Fruit fly (Drosophila melanogaster) whole organism, wandering third instar larva: ENCODE results near the gene Nepl17.
A peak's percentile ranks its signal among the peaks of the same experiment; 100 is the strongest.

Experiments used
- CG32264 ChIP-seq: fragments of 200-800 bp; sonication (Bioruptor generic); optimal IDR thresholded peaks from 2 replicates; lab custom pipeline; 2016; ENCODE audit warnings: missing biosample characterization, missing genetic modification characterization
- CrebA ChIP-seq: fragments of 200-800 bp; sonication (Bioruptor generic); optimal IDR thresholded peaks from 2 replicates; lab custom pipeline; 2016; ENCODE audit warnings: missing biosample characterization, mild to moderate bottlenecking, missing genetic modification characterization, borderline replicate concordance
- Dfd ChIP-seq: fragments of >200 bp; optimal IDR thresholded peaks from 2 replicates; lab custom pipeline; 2017; ENCODE audit warnings: missing biosample characterization, missing genetic modification characterization
- Dif ChIP-seq: fragments of 200-275, 200-300 bp; sonication (Bioruptor generic); optimal IDR thresholded peaks from 2 replicates; lab custom pipeline; 2018; ENCODE audit warnings: missing biosample characterization, missing genetic modification characterization; ENCODE audit not compliant: partially characterized antibody
- GATAd ChIP-seq: sonication (Bioruptor generic); optimal IDR thresholded peaks from 2 replicates; lab custom pipeline; 2016; ENCODE audit warnings: missing biosample characterization, missing genetic modification characterization
- Hnf4 ChIP-seq: fragments of 200-800 bp; sonication (Bioruptor generic); optimal IDR thresholded peaks from 2 replicates; lab custom pipeline; 2016; ENCODE audit warnings: missing biosample characterization, mild to moderate bottlenecking, missing genetic modification characterization
- Hr78 ChIP-seq: fragments of >200 bp; optimal IDR thresholded peaks from 2 replicates; lab custom pipeline; 2017; ENCODE audit warnings: missing biosample characterization, missing genetic modification characterization
- Hr83 ChIP-seq: fragments of 200-300 bp; sonication (Bioruptor generic); optimal IDR thresholded peaks from 2 replicates; lab custom pipeline; 2016; ENCODE audit warnings: missing biosample characterization, mild to moderate bottlenecking, missing genetic modification characterization, moderate library complexity; ENCODE audit not compliant: poor library complexity, severe bottlenecking
- Jra ChIP-seq: sonication (Bioruptor generic); optimal IDR thresholded peaks from 2 replicates; lab custom pipeline; 2016; ENCODE audit warnings: missing biosample characterization, missing genetic modification characterization
- Mio ChIP-seq: sonication (Bioruptor generic); optimal IDR thresholded peaks from 2 replicates; lab custom pipeline; 2016; ENCODE audit warnings: missing biosample characterization, missing genetic modification characterization
- Myc ChIP-seq: fragments of >200 bp; optimal IDR thresholded peaks from 2 replicates; lab custom pipeline; 2017
- N ChIP-seq: fragments of >200 bp; optimal IDR thresholded peaks from 2 replicates; lab custom pipeline; 2018; ENCODE audit warnings: missing biosample characterization, missing external identifiers, missing genetic modification characterization
- OdsH ChIP-seq: fragments of 200-800 bp; sonication (Bioruptor generic); optimal IDR thresholded peaks from 2 replicates; lab custom pipeline; 2016; ENCODE audit warnings: missing biosample characterization, mild to moderate bottlenecking, missing genetic modification characterization
- Rel ChIP-seq, 2 experiments: fragments of 200-800 bp; sonication (Bioruptor generic) in 1 of 2; optimal IDR thresholded peaks; 2 replicates in 1 of 2; 3 replicates in 1 of 2; lab custom pipeline; 2016 to 2019; ENCODE audit warnings: mild to moderate bottlenecking in 2 of 2, missing biosample characterization in 2 of 2, missing genetic modification characterization in 2 of 2, moderate library complexity in 1 of 2
- Sp1 ChIP-seq: fragments of 200-800 bp; sonication (Bioruptor generic); optimal IDR thresholded peaks from 3 replicates; lab custom pipeline; 2019; ENCODE audit warnings: missing biosample characterization, mild to moderate bottlenecking, missing genetic modification characterization, moderate library complexity
- Vsx2 ChIP-seq: fragments of 200-300, 225-300 bp; sonication (Bioruptor generic); optimal IDR thresholded peaks from 2 replicates; lab custom pipeline; 2018; ENCODE audit warnings: missing biosample characterization, missing genetic modification characterization; ENCODE audit not compliant: partially characterized antibody
- dl ChIP-seq, 2 experiments: fragments of 175-275, 200-275 bp in 1 of 2; fragments of 200-275 bp in 1 of 2; sonication (Bioruptor generic); optimal IDR thresholded peaks; lab custom pipeline; 2018; ENCODE audit warnings: mild to moderate bottlenecking in 2 of 2, missing biosample characterization in 2 of 2, missing genetic modification characterization in 2 of 2, moderate library complexity in 2 of 2; ENCODE audit not compliant: partially characterized antibody in 2 of 2, insufficient read depth in 1 of 2
- dsf ChIP-seq: sonication (Bioruptor generic); optimal IDR thresholded peaks from 2 replicates; lab custom pipeline; 2016; ENCODE audit warnings: missing biosample characterization, missing genetic modification characterization, borderline replicate concordance
- ey ChIP-seq: fragments of 200-800 bp; sonication (Bioruptor generic); optimal IDR thresholded peaks from 2 replicates; lab custom pipeline; 2016; ENCODE audit warnings: missing biosample characterization, missing genetic modification characterization
- foxo ChIP-seq, 2 experiments: fragments of 200-800 bp; sonication (Bioruptor generic); optimal IDR thresholded peaks; 2 replicates in 1 of 2; 3 replicates in 1 of 2; lab custom pipeline; 2016 to 2017; ENCODE audit warnings: missing biosample characterization in 2 of 2, missing genetic modification characterization in 2 of 2
- fru ChIP-seq: fragments of 200-800 bp; sonication (Bioruptor generic); optimal IDR thresholded peaks from 3 replicates; lab custom pipeline; 2016; ENCODE audit warnings: missing biosample characterization, mild to moderate bottlenecking, missing genetic modification characterization
- h ChIP-seq: fragments of 200-800 bp; sonication (Bioruptor generic); optimal IDR thresholded peaks from 3 replicates; lab custom pipeline; 2016; ENCODE audit warnings: missing biosample characterization, mild to moderate bottlenecking, missing genetic modification characterization
- jim ChIP-seq: fragments of 175-275, 200-325 bp; sonication (Bioruptor generic); optimal IDR thresholded peaks from 2 replicates; lab custom pipeline; 2016; ENCODE audit warnings: missing biosample characterization, mild to moderate bottlenecking, missing genetic modification characterization
- lola ChIP-seq: fragments of >200 bp; optimal IDR thresholded peaks from 2 replicates; lab custom pipeline; 2017; ENCODE audit warnings: missing biosample characterization, missing genetic modification characterization
- pan ChIP-seq: fragments of >200 bp; optimal IDR thresholded peaks from 2 replicates; lab custom pipeline; 2017
- psq ChIP-seq: fragments of 200-800 bp; sonication (Bioruptor generic); optimal IDR thresholded peaks from 3 replicates; lab custom pipeline; 2017; ENCODE audit warnings: missing biosample characterization, mild to moderate bottlenecking, missing genetic modification characterization, moderate library complexity
- rgr ChIP-seq: fragments of 200-800 bp; sonication (Bioruptor generic); optimal IDR thresholded peaks from 3 replicates; lab custom pipeline; 2016; ENCODE audit warnings: missing biosample characterization, mild to moderate bottlenecking, missing genetic modification characterization
- sage ChIP-seq: fragments of 200-800 bp; sonication (Bioruptor generic); optimal IDR thresholded peaks from 2 replicates; lab custom pipeline; 2016; ENCODE audit warnings: missing biosample characterization, mild to moderate bottlenecking, missing genetic modification characterization
- woc ChIP-seq: sonication (Bioruptor generic); optimal IDR thresholded peaks from 2 replicates; lab custom pipeline; 2016; ENCODE audit warnings: missing biosample characterization, mild to moderate bottlenecking, missing genetic modification characterization

Nepl17 gene

DNA sequence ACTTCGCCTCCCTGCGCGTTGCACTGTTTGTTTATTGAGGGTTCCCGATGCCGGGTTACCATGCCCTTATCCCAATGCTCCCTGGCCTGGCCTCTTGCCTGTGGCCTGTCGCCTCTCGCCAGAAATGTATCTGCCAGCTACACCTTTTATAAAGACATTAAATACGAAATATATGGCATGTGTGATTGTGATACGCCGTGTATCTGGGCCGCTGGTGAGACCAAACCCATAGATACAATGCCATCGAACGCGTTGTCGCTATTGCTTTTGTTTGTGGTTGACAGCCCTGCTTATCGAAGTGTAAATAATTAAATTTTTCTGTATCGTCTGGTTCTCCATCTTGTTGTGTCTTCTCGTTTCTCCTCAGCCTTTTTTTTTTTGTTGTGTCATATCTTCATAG is 12.1 kb upstream of the Nepl17 start:
- TF ChIP-seq pan (lab: Kevin White, UChicago) (no peak), Mio (GFP tag; lab: Kevin White, UChicago) (no peak), Vsx2 (no peak), sage (GFP tag; lab: Kevin White, UChicago) (no peak), Hr78 (GFP tag; lab: Kevin White, UChicago) (no peak), Sp1 (GFP tag; lab: Kevin White, UChicago) (no peak), Rel (GFP tag; optimal IDR thresholded peaks at IDR 0.05; lab: Kevin White, UChicago) (no peak), Rel (tag; optimal IDR thresholded peaks at IDR 0.05; lab: Kevin White, UChicago) (no peak), h (no peak), Myc (lab: Kevin White, UChicago) (no peak), CG32264 (GFP tag; lab: Kevin White, UChicago) (no peak), N (GFP tag; lab: Kevin White, UChicago) (no peak), foxo (GFP tag; optimal IDR thresholded peaks at IDR 0.05; lab: Kevin White, UChicago) (no peak), Hr83 (GFP tag; lab: Kevin White, UChicago) (no peak), lola (GFP tag; lab: Kevin White, UChicago) (no peak), ey (GFP tag; lab: Kevin White, UChicago) (no peak), fru (GFP tag; lab: Kevin White, UChicago) (no peak), GATAd (no peak), Dfd (GFP tag; lab: Kevin White, UChicago) (no peak)

- TF ChIP-seq CrebA (GFP tag; lab: Kevin White, UChicago) (peak; percentile 73), dl (GFP tag; optimal IDR thresholded peaks at IDR 0.05; lab: Kevin White, UChicago; ENCODE audit: insufficient read depth in 1 of 2, partially characterized antibody in 2 of 2) (peak; percentile 87 to 89), Dif (GFP tag; lab: Kevin White, UChicago) (peak; percentile 87), psq (GFP tag; lab: Kevin White, UChicago) (peak; percentile 23), Jra (GFP tag; lab: Kevin White, UChicago) (no peak), Vsx2 (peak; percentile 80), jim (no peak), Dfd (GFP tag; lab: Kevin White, UChicago) (no peak), woc (GFP tag; lab: Kevin White, UChicago) (no peak), sage (GFP tag; lab: Kevin White, UChicago) (peak; percentile 22), Hr83 (GFP tag; lab: Kevin White, UChicago) (peak; percentile 36), fru (GFP tag; lab: Kevin White, UChicago) (peak; percentile 4)
Observed at dm6 chr3R:28861309-28862157, 11.2 kb upstream of the Nepl17 start.

DNA sequence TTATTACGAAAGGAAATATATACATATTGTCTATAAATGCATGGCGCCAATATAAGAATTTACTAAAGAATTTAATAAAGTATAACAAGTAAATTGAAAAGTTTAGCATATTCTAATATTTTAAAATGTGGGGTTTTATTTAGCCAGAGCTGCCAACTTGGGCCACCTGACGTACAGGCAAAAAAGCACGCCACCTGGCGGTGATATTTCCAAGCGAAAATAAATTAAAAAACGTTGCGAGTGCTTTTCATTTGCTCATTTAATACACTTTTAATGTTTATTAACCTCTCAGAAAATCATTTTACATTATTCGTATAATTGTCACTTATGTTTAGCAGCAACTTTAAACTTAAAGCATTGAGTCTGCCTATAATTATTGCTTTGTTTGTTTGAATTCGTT is 2.3 kb upstream of the Nepl17 start:
- TF ChIP-seq Sp1 (GFP tag; lab: Kevin White, UChicago) (no peak), Rel (GFP tag; optimal IDR thresholded peaks at IDR 0.05; lab: Kevin White, UChicago) (no peak), Rel (tag; optimal IDR thresholded peaks at IDR 0.05; lab: Kevin White, UChicago) (peak; percentile 86), OdsH (no peak), Hnf4 (GFP tag; lab: Kevin White, UChicago) (no peak)

DNA sequence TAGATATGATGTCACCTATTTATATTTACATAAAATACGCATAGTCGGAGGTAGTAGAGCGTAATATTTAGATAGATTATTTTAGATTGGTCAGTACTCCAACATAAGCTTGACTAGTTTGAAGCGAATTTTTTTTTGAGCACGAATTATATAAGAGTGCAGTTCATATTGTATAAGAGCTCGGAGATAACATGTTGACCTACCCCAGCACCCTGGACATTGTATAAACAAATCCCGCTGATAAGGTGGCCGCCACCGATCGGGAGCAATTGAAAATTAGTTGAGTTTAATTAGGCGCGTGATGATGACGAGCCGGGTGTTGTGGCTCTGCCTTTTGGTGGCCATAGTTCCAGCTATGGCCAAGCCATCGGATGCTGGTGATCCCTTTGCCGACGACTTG is 2.6 kb downstream of the Nepl17 start, which contains the start of gene Nepl18:
TSS of gene Nepl18 (plus strand) at position 277 of the 400 bp plus-strand sequence.
- TF ChIP-seq ey (GFP tag; lab: Kevin White, UChicago) (no peak), woc (GFP tag; lab: Kevin White, UChicago) (no peak), dsf (GFP tag; lab: Kevin White, UChicago) (no peak), pan (lab: Kevin White, UChicago) (no peak), rgr (GFP tag; lab: Kevin White, UChicago) (no peak), Hr78 (GFP tag; lab: Kevin White, UChicago) (no peak)
- TF ChIP-seq, all 38 proteins: peak for 0
